Worm (Caenorhabditis elegans) whole organism, young adult: ENCODE results near the gene F11A5.18.

Experiments used
- B0336.3 ChIP-seq: fragments of 200-800 bp; sonication (Bioruptor generic); IDR thresholded peaks from 2 replicates; pipeline ENCODE4 v1.3.6; 2022; ENCODE audit warnings: missing genetic modification characterization, missing compliant biosample characterization
- F22D6.2 ChIP-seq: sonication (generic microtip); optimal IDR thresholded peaks from 2 replicates; lab custom pipeline; 2016; ENCODE audit warnings: mild to moderate bottlenecking, missing genetic modification characterization, missing compliant biosample characterization
- F23B12.7 ChIP-seq: sonication (generic microtip); optimal IDR thresholded peaks from 2 replicates; lab custom pipeline; 2017; ENCODE audit warnings: missing genetic modification characterization, mild to moderate bottlenecking, missing compliant biosample characterization, antibody characterized with exemption, moderate library complexity; ENCODE audit not compliant: insufficient read depth
- F49E8.2 ChIP-seq: sonication (generic microtip); optimal IDR thresholded peaks from 3 replicates; lab custom pipeline; 2017; ENCODE audit warnings: missing genetic modification characterization, mild to moderate bottlenecking, missing compliant biosample characterization, antibody characterized with exemption, moderate library complexity; ENCODE audit not compliant: insufficient read depth
- F55B11.4 ChIP-seq: sonication (generic microtip); optimal IDR thresholded peaks from 2 replicates; lab custom pipeline; 2016; ENCODE audit warnings: missing compliant biosample characterization, missing genetic modification characterization, borderline replicate concordance; ENCODE audit not compliant: insufficient read depth
- T07F8.4 ChIP-seq: sonication (generic microtip); optimal IDR thresholded peaks from 2 replicates; lab custom pipeline; 2016; ENCODE audit warnings: mild to moderate bottlenecking, missing genetic modification characterization, moderate library complexity, missing compliant biosample characterization
- T26A5.8 ChIP-seq: sonication (generic microtip); optimal IDR thresholded peaks from 2 replicates; lab custom pipeline; 2016; ENCODE audit warnings: missing genetic modification characterization, missing compliant biosample characterization
- Y53F4B.3 ChIP-seq: fragments of 200-800 bp; sonication (Bioruptor generic); IDR thresholded peaks from 2 replicates; pipeline ENCODE4 v1.3.6; 2022; ENCODE audit warnings: missing genetic modification reagents, missing genetic modification characterization, missing compliant biosample characterization
- akir-1 ChIP-seq: fragments of 200-800 bp; sonication (Bioruptor generic); optimal IDR thresholded peaks from 2 replicates; lab custom pipeline; 2018; ENCODE audit warnings: mild to moderate bottlenecking, missing genetic modification characterization, moderate library complexity, missing compliant biosample characterization
- ama-1 ChIP-seq, 3 experiments: fragments of 150-350 bp in 1 of 3; sonication (generic microtip) in 2 of 3; optimal IDR thresholded peaks; 2 replicates each; lab custom pipeline; 2014 to 2018; ENCODE audit warnings: missing biosample characterization in 2 of 3, missing genetic modification characterization in 2 of 3, missing genetic modification reagents in 2 of 3
- aptf-3 ChIP-seq: fragments of 200-800 bp; sonication (Bioruptor generic); IDR thresholded peaks from 2 replicates; pipeline ENCODE4 v1.3.6; 2022; ENCODE audit warnings: missing genetic modification characterization, missing compliant biosample characterization
- athp-1 ChIP-seq: sonication (generic microtip); optimal IDR thresholded peaks from 2 replicates; lab custom pipeline; 2017; ENCODE audit warnings: mild to moderate bottlenecking, missing genetic modification characterization, missing compliant biosample characterization
- attf-6 ChIP-seq: fragments of 200-800 bp; sonication (Bioruptor generic); IDR thresholded peaks from 2 replicates; pipeline ENCODE4 v1.3.6; 2022; ENCODE audit warnings: missing genetic modification reagents, missing genetic modification characterization, missing compliant biosample characterization
- ccch-3 ChIP-seq: fragments of 200-800 bp; sonication (Bioruptor generic); optimal IDR thresholded peaks from 2 replicates; lab custom pipeline; 2018; ENCODE audit warnings: mild to moderate bottlenecking, missing genetic modification characterization, missing compliant biosample characterization
- ceh-100 ChIP-seq: fragments of 200-800 bp; sonication (Bioruptor generic); IDR thresholded peaks from 2 replicates; pipeline ENCODE4 v1.3.6; 2022; ENCODE audit warnings: missing genetic modification reagents, missing genetic modification characterization, missing compliant biosample characterization
- ceh-91 ChIP-seq: fragments of 200-800 bp; sonication (Bioruptor generic); IDR thresholded peaks from 2 replicates; pipeline ENCODE4 v1.3.6; 2022; ENCODE audit warnings: missing genetic modification reagents, missing genetic modification characterization, missing compliant biosample characterization
- efl-1 ChIP-seq: fragments of 150-350 bp; optimal IDR thresholded peaks from 2 replicates; lab custom pipeline; 2014; ENCODE audit warnings: missing biosample characterization, missing genetic modification reagents, missing genetic modification characterization
- egl-18 ChIP-seq: fragments of 200-800 bp; sonication (Bioruptor generic); IDR thresholded peaks from 2 replicates; pipeline ENCODE4 v1.3.6; 2022; ENCODE audit warnings: missing genetic modification reagents, missing genetic modification characterization, missing compliant biosample characterization
- egl-44 ChIP-seq: fragments of 200-800 bp; sonication (Bioruptor generic); IDR thresholded peaks from 2 replicates; pipeline ENCODE4 v1.3.6; 2022; ENCODE audit warnings: missing genetic modification reagents, missing genetic modification characterization, missing compliant biosample characterization
- fkh-3 ChIP-seq: sonication (generic microtip); optimal IDR thresholded peaks from 2 replicates; lab custom pipeline; 2016; ENCODE audit warnings: mild to moderate bottlenecking, missing genetic modification characterization, missing compliant biosample characterization
- hlh-12 ChIP-seq: sonication (generic microtip); optimal IDR thresholded peaks from 2 replicates; lab custom pipeline; 2016; ENCODE audit warnings: missing genetic modification characterization, missing compliant biosample characterization
- hlh-26 ChIP-seq: fragments of 200-800 bp; sonication (Bioruptor generic); conservative IDR thresholded peaks from 2 replicates; pipeline ENCODE4 v1.3.6; 2022; ENCODE audit warnings: missing genetic modification reagents, missing genetic modification characterization, missing compliant biosample characterization
- hmg-20 ChIP-seq: fragments of 200-800 bp; sonication (Bioruptor generic); IDR thresholded peaks from 2 replicates; pipeline ENCODE4 v1.3.6; 2022; ENCODE audit warnings: missing genetic modification reagents, missing genetic modification characterization, missing compliant biosample characterization
- let-607 ChIP-seq, 2 experiments: fragments of 200-800 bp in 1 of 2; sonication (Bioruptor generic) in 1 of 2; sonication (generic microtip) in 1 of 2; optimal IDR thresholded peaks; 2 replicates each; lab custom pipeline; 2016 to 2018; ENCODE audit warnings: mild to moderate bottlenecking in 2 of 2, missing compliant biosample characterization in 2 of 2, missing genetic modification characterization in 2 of 2, moderate library complexity in 2 of 2, missing genotype in 1 of 2
- lir-1 ChIP-seq: fragments of 200-800 bp; sonication (Bioruptor generic); conservative IDR thresholded peaks from 2 replicates; pipeline ENCODE4 v1.3.6; 2022; ENCODE audit warnings: missing genetic modification reagents, missing genetic modification characterization, missing compliant biosample characterization
- madf-3 ChIP-seq: fragments of 200-800 bp; sonication (Bioruptor generic); IDR thresholded peaks from 2 replicates; pipeline ENCODE4 v1.3.6; 2022; ENCODE audit warnings: missing genetic modification reagents, missing genetic modification characterization, missing compliant biosample characterization
- mes-4 ChIP-seq: sonication (generic microtip); optimal IDR thresholded peaks from 2 replicates; lab custom pipeline; 2016; ENCODE audit warnings: missing genotype, missing genetic modification characterization, missing compliant biosample characterization
- mxl-1 ChIP-seq: sonication (generic microtip); optimal IDR thresholded peaks from 2 replicates; lab custom pipeline; 2016; ENCODE audit warnings: missing genetic modification characterization, missing compliant biosample characterization
- nfya-1 ChIP-seq: sonication (generic microtip); optimal IDR thresholded peaks from 2 replicates; lab custom pipeline; 2017; ENCODE audit warnings: antibody characterized with exemption, missing compliant biosample characterization, missing genetic modification characterization, borderline replicate concordance; ENCODE audit not compliant: insufficient read depth
- nfyb-1 ChIP-seq: fragments of 200-800 bp; sonication (Bioruptor generic); IDR thresholded peaks from 2 replicates; pipeline ENCODE4 v1.3.6; 2022; ENCODE audit warnings: missing genetic modification reagents, missing genetic modification characterization, missing compliant biosample characterization
- nhr-120 ChIP-seq: fragments of 200-800 bp; sonication (Bioruptor generic); IDR thresholded peaks from 2 replicates; pipeline ENCODE4 v1.3.6; 2022; ENCODE audit warnings: missing genetic modification characterization, missing compliant biosample characterization
- nhr-179 ChIP-seq: sonication (generic microtip); optimal IDR thresholded peaks from 2 replicates; lab custom pipeline; 2016; ENCODE audit warnings: mild to moderate bottlenecking, missing genetic modification characterization, missing compliant biosample characterization
- rpc-1 ChIP-seq, 2 experiments: fragments of 150-350 bp in 1 of 2; sonication (generic microtip) in 1 of 2; optimal IDR thresholded peaks; 2 replicates each; lab custom pipeline; 2014 to 2018; ENCODE audit warnings: missing biosample characterization in 1 of 2, missing genetic modification characterization in 1 of 2, missing genetic modification reagents in 1 of 2, missing genotype in 1 of 2
- sdz-38 ChIP-seq: sonication (generic microtip); optimal IDR thresholded peaks from 2 replicates; lab custom pipeline; 2016; ENCODE audit warnings: missing genotype, missing genetic modification characterization, missing compliant biosample characterization
- sea-2 ChIP-seq: fragments of 200-800 bp; sonication (Bioruptor generic); IDR thresholded peaks from 2 replicates; pipeline ENCODE4 v1.3.6; 2022; ENCODE audit warnings: missing genetic modification characterization, missing compliant biosample characterization
- snpc-1.1 ChIP-seq: sonication (generic microtip); optimal IDR thresholded peaks from 2 replicates; lab custom pipeline; 2017; ENCODE audit warnings: missing genetic modification characterization, mild to moderate bottlenecking, missing compliant biosample characterization, antibody characterized with exemption, moderate library complexity, missing genotype, missing genetic modification reagents; ENCODE audit not compliant: insufficient read depth
- snpc-4 ChIP-seq, 5 experiments: fragments of 150-350 bp in 1 of 5; sonication (generic microtip) in 4 of 5; optimal IDR thresholded peaks; 2 replicates each; lab custom pipeline; 2014 to 2018; ENCODE audit warnings: missing genetic modification characterization in 5 of 5, missing biosample characterization in 3 of 5, antibody characterized with exemption in 2 of 5, mild to moderate bottlenecking in 2 of 5, missing compliant biosample characterization in 2 of 5, missing genotype in 2 of 5, moderate library complexity in 2 of 5, missing genetic modification reagents in 1 of 5
- tlf-1 ChIP-seq: fragments of 200-800 bp; sonication (Bioruptor generic); optimal IDR thresholded peaks from 2 replicates; lab custom pipeline; 2018; ENCODE audit warnings: mild to moderate bottlenecking, missing genetic modification characterization, missing compliant biosample characterization
- unc-130 ChIP-seq: sonication (generic microtip); optimal IDR thresholded peaks from 2 replicates; lab custom pipeline; 2016; ENCODE audit warnings: missing genetic modification reagents, missing genetic modification characterization, missing compliant biosample characterization

F11A5.18 gene

DNA sequence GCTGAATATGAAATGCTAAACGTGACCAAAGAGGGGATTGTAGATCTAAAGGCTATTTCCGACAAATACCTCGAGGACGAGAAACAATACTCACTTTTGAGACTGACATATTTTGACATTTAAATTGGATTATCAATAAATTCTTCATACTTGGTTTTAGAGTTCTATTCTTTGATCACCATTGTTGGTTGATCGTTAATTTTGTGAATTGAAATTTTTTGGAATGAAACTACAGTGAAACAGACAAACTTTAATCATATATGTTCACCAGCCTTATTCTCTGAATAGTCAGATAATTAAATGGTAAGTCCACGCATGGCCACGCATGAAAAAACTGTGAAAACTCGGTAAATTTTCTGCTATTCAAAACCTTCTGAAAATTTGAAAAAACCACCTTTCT, at the start of gene F11A5.18:
Gene F11A5.18, plus strand, starts transcription at position 301 of the 400 bp plus-strand sequence.
- no peak for TF ChIP-seq nhr-179 (tag; lab: Kevin White, UChicago)

DNA sequence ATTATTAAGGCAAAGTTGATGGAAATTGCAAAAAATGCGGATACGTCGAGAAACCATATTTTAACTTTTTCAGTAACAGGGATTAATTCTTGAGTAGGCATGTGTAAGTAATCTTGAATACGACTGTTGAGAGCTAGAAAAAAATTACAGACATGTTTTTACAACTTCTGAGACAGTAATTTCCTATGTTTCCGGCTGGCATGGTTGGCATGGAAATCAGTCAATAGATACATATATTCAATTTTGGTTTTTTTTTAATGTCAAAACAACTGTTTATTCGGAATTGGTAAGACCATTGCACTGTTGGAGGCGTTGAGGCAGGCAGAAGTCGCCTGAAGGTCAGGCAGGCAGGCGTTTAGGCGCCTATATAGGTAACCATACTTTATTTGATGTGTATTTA, 49.3 kb upstream of the F11A5.18 start, which contains the start of gene str-254:
Gene str-254, minus strand, starts transcription at position 101 of the 400 bp plus-strand sequence.
- TF ChIP-seq T07F8.4 (no peak), snpc-4 (GFP tag; optimal IDR thresholded peaks at IDR 0.05; lab: Kevin White, UChicago) (no peak), snpc-4 (tag; optimal IDR thresholded peaks at IDR 0.05; lab: Kevin White, UChicago) (no peak), tlf-1 (GFP tag; lab: Kevin White, UChicago) (no peak), fkh-3 (no peak), sdz-38 (no peak), madf-3 (GFP tag; lab: Robert Waterston, UW) (no peak), mes-4 (tag; lab: Kevin White, UChicago) (no peak), F49E8.2 (tag; lab: Kevin White, UChicago) (no peak), F22D6.2 (tag; lab: Kevin White, UChicago) (no peak), hlh-12 (no peak), mxl-1 (tag; lab: Kevin White, UChicago) (no peak), efl-1 (GFP tag; lab: Kevin White, UChicago) (no peak), ama-1 (optimal IDR thresholded peaks at IDR 0.05; lab: Kevin White, UChicago) (no peak), ama-1 (GFP tag; optimal IDR thresholded peaks at IDR 0.05; lab: Kevin White, UChicago) (no peak), snpc-1.1 (tag; lab: Kevin White, UChicago) (no peak), nhr-120 (GFP tag; lab: Robert Waterston, UW) (no peak), rpc-1 (optimal IDR thresholded peaks at IDR 0.05; lab: Kevin White, UChicago) (no peak), rpc-1 (tag; optimal IDR thresholded peaks at IDR 0.05; lab: Kevin White, UChicago) (no peak)

DNA sequence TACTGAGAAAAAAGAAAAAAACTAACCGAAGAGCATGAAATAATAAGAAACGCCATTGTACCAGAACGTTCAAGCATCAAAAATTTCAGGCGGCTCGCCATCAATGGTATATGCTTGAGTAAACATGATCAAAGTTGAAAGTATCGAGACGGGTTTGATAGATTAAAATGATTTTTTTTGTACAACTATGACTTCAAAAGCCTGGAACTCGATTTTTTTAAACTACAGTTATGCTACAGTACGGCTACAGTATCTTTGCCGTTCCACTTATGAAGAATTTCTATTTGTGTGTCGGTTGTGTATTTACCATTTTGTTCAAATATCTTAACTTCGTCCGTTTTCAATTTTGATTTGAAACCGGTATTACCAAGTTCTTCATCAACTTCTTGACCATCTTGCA, 47.6 kb upstream of the F11A5.18 start, which contains the start of gene str-97:
Gene str-97, minus strand, starts transcription at position 101 of the 400 bp plus-strand sequence.
- TF ChIP-seq nfya-1 (tag; lab: Kevin White, UChicago) (no peak), aptf-3 (GFP tag; lab: Robert Waterston, UW) (no peak), attf-6 (GFP tag; lab: Robert Waterston, UW) (no peak), ccch-3 (no peak), sea-2 (GFP tag; lab: Robert Waterston, UW) (no peak), unc-130 (GFP tag; lab: Kevin White, UChicago) (no peak), rpc-1 (optimal IDR thresholded peaks at IDR 0.05; lab: Kevin White, UChicago) (no peak), rpc-1 (tag; optimal IDR thresholded peaks at IDR 0.05; lab: Kevin White, UChicago) (no peak), lir-1 (GFP tag; lab: Robert Waterston, UW) (no peak), ama-1 (optimal IDR thresholded peaks at IDR 0.05; lab: Kevin White, UChicago) (no peak), ama-1 (GFP tag; optimal IDR thresholded peaks at IDR 0.05; lab: Kevin White, UChicago) (no peak), nhr-179 (tag; lab: Kevin White, UChicago) (no peak), egl-44 (no peak), ceh-91 (GFP tag; lab: Robert Waterston, UW) (no peak), athp-1 (no peak), F55B11.4 (tag; lab: Kevin White, UChicago) (no peak)

DNA sequence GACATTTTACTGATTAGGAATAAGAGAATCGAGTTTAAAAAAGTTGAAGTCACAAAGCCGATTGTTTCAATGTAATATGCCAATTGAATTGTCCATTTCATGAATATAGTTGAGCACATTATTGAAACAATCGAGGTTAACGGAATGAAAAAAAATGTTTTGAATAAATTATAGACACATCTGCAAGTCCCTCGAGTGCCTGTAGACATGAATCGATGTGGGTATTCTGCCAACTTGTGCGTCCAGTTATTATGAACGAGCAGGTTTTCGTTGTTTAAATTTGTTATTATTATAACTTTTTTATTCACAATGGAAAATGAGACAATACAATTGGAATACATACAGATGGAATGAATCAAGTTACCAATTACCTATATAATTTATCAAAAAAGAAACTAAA, 44.3 kb upstream of the F11A5.18 start, which contains the start of gene str-99:
Gene str-99, minus strand, starts transcription at position 101 of the 400 bp plus-strand sequence.
- no peak for TF ChIP-seq egl-44
- TF ChIP-seq ama-1 (optimal IDR thresholded peaks at IDR 0.05; lab: Kevin White, UChicago), result no peak
- TF ChIP-seq ama-1 (GFP tag; optimal IDR thresholded peaks at IDR 0.05; lab: Kevin White, UChicago), result no peak
- no peak for TF ChIP-seq nfyb-1 (GFP tag; lab: Robert Waterston, UW)

DNA sequence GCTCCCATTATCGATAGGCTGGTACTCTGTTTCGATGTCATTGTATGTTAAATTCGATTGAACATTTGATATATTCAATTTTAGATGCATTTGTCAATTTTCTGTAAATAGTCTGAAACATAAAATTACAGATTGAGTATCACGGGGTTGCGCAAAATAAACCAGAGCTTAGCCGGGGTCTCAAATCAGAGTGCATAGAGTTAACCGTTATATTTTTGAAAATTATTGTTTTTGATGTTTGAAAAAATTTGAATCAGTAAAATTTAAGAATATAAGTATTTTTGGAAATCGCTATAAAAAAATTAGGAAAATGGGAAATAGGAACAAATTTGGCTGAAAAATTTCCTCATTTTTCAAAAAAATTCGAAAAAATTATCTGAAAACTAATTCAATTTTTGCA, 43.1 kb upstream of the F11A5.18 start, which contains the start of gene F10A3.17:
Gene F10A3.17, minus strand, starts transcription at position 101 of the 400 bp plus-strand sequence.
- TF ChIP-seq nhr-120 (GFP tag; lab: Robert Waterston, UW) (no peak), let-607 (tag; optimal IDR thresholded peaks at IDR 0.05; lab: Kevin White, UChicago) (no peak), T26A5.8 (no peak), rpc-1 (optimal IDR thresholded peaks at IDR 0.05; lab: Kevin White, UChicago) (no peak), rpc-1 (tag; optimal IDR thresholded peaks at IDR 0.05; lab: Kevin White, UChicago) (no peak), hmg-20 (GFP tag; lab: Robert Waterston, UW) (no peak), madf-3 (GFP tag; lab: Robert Waterston, UW) (no peak), akir-1 (GFP tag; lab: Kevin White, UChicago) (no peak), Y53F4B.3 (GFP tag; lab: Robert Waterston, UW) (no peak), F23B12.7 (tag; lab: Kevin White, UChicago) (no peak), fkh-3 (no peak), ceh-100 (GFP tag; lab: Robert Waterston, UW) (no peak), B0336.3 (GFP tag; lab: Robert Waterston, UW) (no peak), hlh-26 (GFP tag; lab: Robert Waterston, UW) (no peak), egl-18 (GFP tag; lab: Robert Waterston, UW) (no peak)
